Fruit fly (Drosophila melanogaster) whole organism, embryonic: ENCODE results near the gene Jhbp16.

ENCODE experiments used
- Adf1 ChIP-seq: fragments of 200-800 bp; sonication (Bioruptor generic); IDR thresholded peaks from 2 replicates; pipeline ENCODE4 v1.3.6; 2022; ENCODE audit warnings: missing biosample characterization, missing genetic modification characterization
- Atf-2 ChIP-seq: fragments of 200-800 bp; sonication (Bioruptor generic); optimal IDR thresholded peaks from 2 replicates; lab custom pipeline; 2016; ENCODE audit warnings: missing biosample characterization, missing genetic modification characterization
- B-H1 ChIP-seq: fragments of 200-800 bp; sonication (Bioruptor generic); IDR thresholded peaks from 3 replicates; pipeline ENCODE4 v1.3.6; 2022; ENCODE audit warnings: missing biosample characterization, missing genetic modification characterization
- Bdp1 ChIP-seq: fragments of 200-800 bp; sonication (Bioruptor generic); optimal IDR thresholded peaks from 3 replicates; lab custom pipeline; 2016; ENCODE audit warnings: missing biosample characterization, missing genetic modification characterization
- Bgb ChIP-seq: fragments of 200-800 bp; sonication (Bioruptor generic); IDR thresholded peaks from 2 replicates; pipeline ENCODE4 v1.3.6; 2022; ENCODE audit warnings: missing biosample characterization, missing genetic modification characterization; ENCODE audit not compliant: partially characterized antibody
- Blimp-1 ChIP-seq: fragments of 200-800 bp; sonication (Bioruptor generic); optimal IDR thresholded peaks from 3 replicates; lab custom pipeline; 2018; ENCODE audit warnings: missing biosample characterization, missing genetic modification characterization, mild to moderate bottlenecking, moderate library complexity, missing genetic modification reagents
- BtbVII ChIP-seq: fragments of 200-800 bp; sonication (Bioruptor generic); optimal IDR thresholded peaks from 3 replicates; lab custom pipeline; 2017; ENCODE audit warnings: missing biosample characterization, mild to moderate bottlenecking, missing genetic modification characterization
- CG10147 ChIP-seq: fragments of 200-800 bp; sonication (Bioruptor generic); optimal IDR thresholded peaks from 2 replicates; lab custom pipeline; 2019; ENCODE audit warnings: missing biosample characterization, mild to moderate bottlenecking, missing genetic modification characterization, moderate library complexity
- CG10267 ChIP-seq: fragments of 200-800 bp; sonication (Bioruptor generic); optimal IDR thresholded peaks from 2 replicates; lab custom pipeline; 2018; ENCODE audit warnings: missing biosample characterization, mild to moderate bottlenecking, missing genetic modification characterization, moderate library complexity
- CG10321 ChIP-seq: fragments of 200-800 bp; sonication (Bioruptor generic); IDR thresholded peaks from 2 replicates; pipeline ENCODE4 v1.3.6; 2022; ENCODE audit warnings: missing biosample characterization, missing genetic modification characterization
- CG10431 ChIP-seq: fragments of 200-800 bp; sonication (Bioruptor generic); optimal IDR thresholded peaks from 3 replicates; lab custom pipeline; 2018; ENCODE audit warnings: missing biosample characterization, mild to moderate bottlenecking, missing genetic modification characterization
- CG12769 ChIP-seq: fragments of 200-800 bp; sonication (Bioruptor generic); optimal IDR thresholded peaks from 2 replicates; lab custom pipeline; 2019; ENCODE audit warnings: missing biosample characterization, mild to moderate bottlenecking, missing genetic modification characterization, moderate library complexity
- CG12942 ChIP-seq: fragments of 200-800 bp; sonication (Bioruptor generic); optimal IDR thresholded peaks from 3 replicates; lab custom pipeline; 2016; ENCODE audit warnings: missing biosample characterization, missing genetic modification characterization
- CG14050 ChIP-seq: fragments of 200-800 bp; sonication (Bioruptor generic); IDR thresholded peaks from 3 replicates; pipeline ENCODE4 v1.3.6; 2022; ENCODE audit warnings: missing biosample characterization, missing genetic modification characterization
- CG17328 ChIP-seq: fragments of 200-800 bp; sonication (Bioruptor generic); IDR thresholded peaks from 2 replicates; pipeline ENCODE4 v1.3.6; 2022; ENCODE audit warnings: missing biosample characterization, missing genetic modification characterization
- CG17568 ChIP-seq: fragments of 200-800 bp; sonication (Bioruptor generic); optimal IDR thresholded peaks from 2 replicates; lab custom pipeline; 2018; ENCODE audit warnings: missing biosample characterization, mild to moderate bottlenecking, missing genetic modification characterization, moderate library complexity
- CG18476 ChIP-seq: fragments of 200-800 bp; sonication (Bioruptor generic); optimal IDR thresholded peaks from 2 replicates; lab custom pipeline; 2016; ENCODE audit warnings: missing biosample characterization, mild to moderate bottlenecking, missing genetic modification characterization
- CG2712 ChIP-seq: fragments of 200-800 bp; optimal IDR thresholded peaks from 3 replicates; lab custom pipeline; 2019; ENCODE audit warnings: missing biosample characterization, mild to moderate bottlenecking, missing genetic modification characterization, moderate library complexity
- CG2875 ChIP-seq: fragments of 200-800 bp; sonication (Bioruptor generic); optimal IDR thresholded peaks from 2 replicates; lab custom pipeline; 2017; ENCODE audit warnings: missing biosample characterization, mild to moderate bottlenecking, missing genetic modification characterization, missing genetic modification reagents
- CG2889 ChIP-seq: fragments of 200-800 bp; sonication (Bioruptor generic); IDR thresholded peaks from 3 replicates; pipeline ENCODE4 v1.3.6; 2022; ENCODE audit warnings: missing biosample characterization, missing genetic modification characterization
- CG7928 ChIP-seq: fragments of 200-800 bp; sonication (Bioruptor generic); optimal IDR thresholded peaks from 2 replicates; lab custom pipeline; 2017; ENCODE audit warnings: missing biosample characterization, mild to moderate bottlenecking, missing genetic modification characterization
- CG7963 ChIP-seq: fragments of 200-800 bp; sonication (Bioruptor generic); IDR thresholded peaks from 3 replicates; pipeline ENCODE4 v1.3.6; 2022; ENCODE audit warnings: missing biosample characterization, missing genetic modification characterization; ENCODE audit not compliant: partially characterized antibody
- CG9215 ChIP-seq: fragments of 200-800 bp; sonication (Bioruptor generic); IDR thresholded peaks from 2 replicates; pipeline ENCODE4 v1.3.6; 2022; ENCODE audit warnings: missing biosample characterization, missing genetic modification characterization
- D19B ChIP-seq: fragments of 200-800 bp; sonication (Bioruptor generic); optimal IDR thresholded peaks from 2 replicates; lab custom pipeline; 2017; ENCODE audit warnings: missing biosample characterization, mild to moderate bottlenecking, missing genetic modification characterization
- Dref ChIP-seq: fragments of 200-800 bp; sonication (Bioruptor generic); IDR thresholded peaks from 2 replicates; pipeline ENCODE4 v1.3.6; 2022; ENCODE audit warnings: missing biosample characterization, missing genetic modification characterization
- Fer2 ChIP-seq: fragments of 200-800 bp; sonication (Bioruptor generic); optimal IDR thresholded peaks from 2 replicates; lab custom pipeline; 2018; ENCODE audit warnings: missing biosample characterization, mild to moderate bottlenecking, missing genetic modification characterization, moderate library complexity
- Gsc ChIP-seq: fragments of 200-800 bp; sonication (Bioruptor generic); IDR thresholded peaks from 2 replicates; pipeline ENCODE4 v1.3.6; 2022; ENCODE audit warnings: missing biosample characterization, missing genetic modification characterization
- HLH3B ChIP-seq: fragments of 200-800 bp; sonication (Bioruptor generic); IDR thresholded peaks from 2 replicates; pipeline ENCODE4 v1.3.6; 2022; ENCODE audit warnings: missing biosample characterization, missing genetic modification characterization
- MTF-1 ChIP-seq: fragments of 200-800 bp; sonication (Bioruptor generic); optimal IDR thresholded peaks from 2 replicates; lab custom pipeline; 2018; ENCODE audit warnings: missing biosample characterization, mild to moderate bottlenecking, missing genetic modification characterization, borderline replicate concordance
- NK7.1 ChIP-seq: fragments of 200-800 bp; sonication (Bioruptor generic); optimal IDR thresholded peaks from 3 replicates; lab custom pipeline; 2016; ENCODE audit warnings: missing biosample characterization, missing genetic modification characterization
- PHDP ChIP-seq: fragments of 200-800 bp; sonication (Bioruptor generic); optimal IDR thresholded peaks from 3 replicates; lab custom pipeline; 2018; ENCODE audit warnings: missing biosample characterization, mild to moderate bottlenecking, missing genetic modification characterization, moderate library complexity
- Pdp1 ChIP-seq, 2 experiments: fragments of 200-800 bp; sonication (Bioruptor generic); optimal IDR thresholded peaks; 3 replicates each; lab custom pipeline; 2016; ENCODE audit warnings: missing biosample characterization in 2 of 2, missing genetic modification characterization in 2 of 2, mild to moderate bottlenecking in 1 of 2, moderate library complexity in 1 of 2
- Sox100B ChIP-seq: fragments of 200-800 bp; sonication (Bioruptor generic); optimal IDR thresholded peaks from 3 replicates; lab custom pipeline; 2018; ENCODE audit warnings: missing biosample characterization, mild to moderate bottlenecking, missing genetic modification characterization
- ap ChIP-seq: fragments of 200-800 bp; sonication (Bioruptor generic); IDR thresholded peaks from 2 replicates; pipeline ENCODE4 v1.3.6; 2022; ENCODE audit warnings: missing biosample characterization, missing genetic modification characterization
- ase ChIP-seq: fragments of 200-800 bp; sonication (Bioruptor generic); IDR thresholded peaks from 3 replicates; pipeline ENCODE4 v1.3.6; 2022; ENCODE audit warnings: missing biosample characterization, missing genetic modification characterization
- crol ChIP-seq: fragments of 200-800 bp; sonication (Bioruptor generic); IDR thresholded peaks from 2 replicates; pipeline ENCODE4 v1.3.6; 2022; ENCODE audit warnings: missing biosample characterization, missing genetic modification characterization
- ems ChIP-seq: fragments of 200-800 bp; sonication (Bioruptor generic); optimal IDR thresholded peaks from 3 replicates; lab custom pipeline; 2016; ENCODE audit warnings: missing biosample characterization, missing genetic modification characterization
- grn ChIP-seq: fragments of 200-800 bp; sonication (Bioruptor generic); optimal IDR thresholded peaks from 3 replicates; lab custom pipeline; 2017; ENCODE audit warnings: missing biosample characterization, missing genetic modification characterization
- h ChIP-seq: fragments of >200 bp; optimal IDR thresholded peaks from 2 replicates; lab custom pipeline; 2017
- ham ChIP-seq: fragments of 200-800 bp; sonication (Bioruptor generic); IDR thresholded peaks from 2 replicates; pipeline ENCODE4 v1.3.6; 2022; ENCODE audit warnings: missing biosample characterization, missing genetic modification characterization
- hth ChIP-seq: fragments of >200 bp; optimal IDR thresholded peaks from 2 replicates; lab custom pipeline; 2017; ENCODE audit warnings: inconsistent platforms
- nerfin-2 ChIP-seq: fragments of 200-800 bp; sonication (Bioruptor generic); IDR thresholded peaks from 2 replicates; pipeline ENCODE4 v1.3.6; 2022; ENCODE audit warnings: missing biosample characterization, missing genetic modification characterization; ENCODE audit not compliant: partially characterized antibody
- nmo ChIP-seq: fragments of 200-800 bp; sonication (Bioruptor generic); optimal IDR thresholded peaks from 2 replicates; lab custom pipeline; 2018; ENCODE audit warnings: missing biosample characterization, mild to moderate bottlenecking, missing genetic modification characterization, moderate library complexity
- pnt ChIP-seq: fragments of 200-800 bp; sonication (Bioruptor generic); optimal IDR thresholded peaks from 3 replicates; lab custom pipeline; 2016; ENCODE audit warnings: missing biosample characterization, missing genetic modification characterization
- sc ChIP-seq, 3 experiments: fragments of >200 bp in 2 of 3; fragments of 200-800 bp in 1 of 3; sonication (Bioruptor generic) in 1 of 3; optimal IDR thresholded peaks; 2 replicates in 2 of 3; 3 replicates in 1 of 3; lab custom pipeline; 2017; ENCODE audit warnings: mild to moderate bottlenecking in 1 of 3, missing biosample characterization in 1 of 3, missing genetic modification characterization in 1 of 3, missing genetic modification reagents in 1 of 3
- sd ChIP-seq: fragments of 200-800 bp; sonication (Bioruptor generic); optimal IDR thresholded peaks from 3 replicates; lab custom pipeline; 2018; ENCODE audit warnings: missing biosample characterization, mild to moderate bottlenecking, missing genetic modification characterization, moderate library complexity
- seq ChIP-seq: fragments of 200-800 bp; sonication (Bioruptor generic); IDR thresholded peaks from 2 replicates; pipeline ENCODE4 v1.3.6; 2022; ENCODE audit warnings: missing biosample characterization, missing genetic modification characterization
- sr ChIP-seq: fragments of 200-800 bp; sonication (Bioruptor generic); IDR thresholded peaks from 3 replicates; pipeline ENCODE4 v1.3.6; 2022; ENCODE audit warnings: missing biosample characterization, missing genetic modification characterization
- stwl ChIP-seq: fragments of 200-800 bp; sonication (Bioruptor generic); optimal IDR thresholded peaks from 3 replicates; lab custom pipeline; 2018; ENCODE audit warnings: missing biosample characterization, mild to moderate bottlenecking, missing genetic modification characterization, moderate library complexity
- tin ChIP-seq: fragments of 200-800 bp; sonication (Bioruptor generic); optimal IDR thresholded peaks from 3 replicates; lab custom pipeline; 2016; ENCODE audit warnings: missing biosample characterization, missing genetic modification characterization

Jhbp16 gene

dm6 chr3R:21636867-21637481 lies 27.2 kb upstream of the Jhbp16 start (continued):
- TF ChIP-seq nmo (GFP tag; lab: Kevin White, UChicago), result no peak
- TF ChIP-seq Dref (GFP tag; lab: Robert Waterston, UW), result no peak
- no peak for TF ChIP-seq sc (optimal IDR thresholded peaks at IDR 0.05; lab: Kevin White, UChicago)
- no peak for TF ChIP-seq sc (GFP tag; optimal IDR thresholded peaks at IDR 0.05; lab: Kevin White, UChicago)
- TF ChIP-seq CG10147 (GFP tag; lab: Kevin White, UChicago), result no peak
- peak; percentile 50 for TF ChIP-seq BtbVII (GFP tag; lab: Kevin White, UChicago)
- TF ChIP-seq Blimp-1 (GFP tag; lab: Kevin White, UChicago), result no peak
- TF ChIP-seq sd (tag; lab: Kevin White, UChicago), result peak; percentile 69
- no peak for TF ChIP-seq CG17328
- no peak for TF ChIP-seq HLH3B (GFP tag; lab: Robert Waterston, UW)
- no peak; the same call in 1 of the 2 replicates for TF ChIP-seq seq (GFP tag; lab: Robert Waterston, UW)
- peak; percentile 42 for TF ChIP-seq CG12769 (tag; lab: Kevin White, UChicago)
- TF ChIP-seq CG10431 (GFP tag; lab: Kevin White, UChicago), result no peak
- peak; percentile 36 for TF ChIP-seq PHDP (tag; lab: Kevin White, UChicago)
- no peak for TF ChIP-seq MTF-1 (GFP tag; lab: Kevin White, UChicago)
- no peak for TF ChIP-seq B-H1 (GFP tag; lab: Robert Waterston, UW)
- TF ChIP-seq CG12942 (GFP tag; lab: Kevin White, UChicago), result no peak
- TF ChIP-seq CG10321 (GFP tag; lab: Robert Waterston, UW), result no peak
- no peak for TF ChIP-seq hth (lab: Kevin White, UChicago)
- no peak for TF ChIP-seq CG7963 (GFP tag; lab: Robert Waterston, UW)
- TF ChIP-seq NK7.1 (GFP tag; lab: Kevin White, UChicago), result no peak
- 0 out of 3 replicates have a peak, but pooled peaks have one; percentile 21 for TF ChIP-seq CG14050 (GFP tag; lab: Robert Waterston, UW)
- no peak for TF ChIP-seq ase (GFP tag; lab: Robert Waterston, UW)
- TF ChIP-seq CG2875, result no peak
- TF ChIP-seq crol (GFP tag; lab: Robert Waterston, UW), result peak; percentile 95
- peak; percentile 20; the same call in 1 of the 3 replicates for TF ChIP-seq sr
- no peak for TF ChIP-seq grn (GFP tag; lab: Kevin White, UChicago)
- no peak for TF ChIP-seq CG18476 (GFP tag; lab: Kevin White, UChicago)
- no peak for TF ChIP-seq Fer2 (tag; lab: Kevin White, UChicago)
- TF ChIP-seq CG10267 (tag; lab: Kevin White, UChicago), result no peak
- no peak for TF ChIP-seq Gsc (GFP tag; lab: Robert Waterston, UW)
- TF ChIP-seq Adf1 (GFP tag; lab: Robert Waterston, UW), result 0 out of 2 replicates have a peak, but pooled peaks have one; percentile 19
- TF ChIP-seq pnt (GFP tag; lab: Kevin White, UChicago), result no peak
- TF ChIP-seq CG2889 (GFP tag; lab: Robert Waterston, UW), result no peak
- no peak for TF ChIP-seq CG2712 (tag; lab: Kevin White, UChicago)
- TF ChIP-seq ham (GFP tag; lab: Robert Waterston, UW), result no peak
- no peak for TF ChIP-seq tin (GFP tag; lab: Kevin White, UChicago)
- TF ChIP-seq Atf-2, result no peak
- no peak for TF ChIP-seq Sox100B (GFP tag; lab: Kevin White, UChicago)
- peak; percentile 26 for TF ChIP-seq CG17568 (GFP tag; lab: Kevin White, UChicago)
- no peak for TF ChIP-seq CG7928 (GFP tag; lab: Kevin White, UChicago)
- no peak for TF ChIP-seq Bgb (GFP tag; lab: Robert Waterston, UW)
- TF ChIP-seq h, result no peak
- TF ChIP-seq CG9215 (GFP tag; lab: Robert Waterston, UW), result no peak
- TF ChIP-seq stwl (tag; lab: Kevin White, UChicago), result no peak
- TF ChIP-seq ems (GFP tag; lab: Kevin White, UChicago), result no peak
- TF ChIP-seq nerfin-2, result no peak
- no peak for TF ChIP-seq D19B
- peak in 1 of 2 experiments; percentile 56 for TF ChIP-seq Pdp1 (GFP tag; optimal IDR thresholded peaks at IDR 0.05; lab: Kevin White, UChicago)
- no peak for TF ChIP-seq Bdp1 (GFP tag; lab: Kevin White, UChicago)
- TF ChIP-seq ap (GFP tag; lab: Robert Waterston, UW), result no peak
